Fruit fly (Drosophila melanogaster) whole organism: ENCODE measurements around the gene Ero1L.

Experiments used
- CG8478 ChIP-seq: fragments of >200 bp; optimal IDR thresholded peaks from 2 replicates; lab custom pipeline; 2018; ENCODE audit warnings: inconsistent platforms
- Dll ChIP-seq: fragments of >200 bp; optimal IDR thresholded peaks from 2 replicates; lab custom pipeline; 2017
- EcR ChIP-seq, 2 experiments: fragments of >200 bp; optimal IDR thresholded peaks; 2 replicates each; lab custom pipeline; 2017; ENCODE audit warnings: missing biosample characterization in 2 of 2, missing genetic modification characterization in 2 of 2, missing genetic modification reagents in 2 of 2
- pan ChIP-seq: fragments of >200 bp; optimal IDR thresholded peaks from 2 replicates; lab custom pipeline; 2017
- psq ChIP-seq: fragments of >200 bp; optimal IDR thresholded peaks from 2 replicates; lab custom pipeline; 2017
- usp ChIP-seq: fragments of >200 bp; optimal IDR thresholded peaks from 2 replicates; lab custom pipeline; 2017; ENCODE audit warnings: missing biosample characterization, missing genetic modification characterization, mixed read lengths

Ero1L gene

DNA sequence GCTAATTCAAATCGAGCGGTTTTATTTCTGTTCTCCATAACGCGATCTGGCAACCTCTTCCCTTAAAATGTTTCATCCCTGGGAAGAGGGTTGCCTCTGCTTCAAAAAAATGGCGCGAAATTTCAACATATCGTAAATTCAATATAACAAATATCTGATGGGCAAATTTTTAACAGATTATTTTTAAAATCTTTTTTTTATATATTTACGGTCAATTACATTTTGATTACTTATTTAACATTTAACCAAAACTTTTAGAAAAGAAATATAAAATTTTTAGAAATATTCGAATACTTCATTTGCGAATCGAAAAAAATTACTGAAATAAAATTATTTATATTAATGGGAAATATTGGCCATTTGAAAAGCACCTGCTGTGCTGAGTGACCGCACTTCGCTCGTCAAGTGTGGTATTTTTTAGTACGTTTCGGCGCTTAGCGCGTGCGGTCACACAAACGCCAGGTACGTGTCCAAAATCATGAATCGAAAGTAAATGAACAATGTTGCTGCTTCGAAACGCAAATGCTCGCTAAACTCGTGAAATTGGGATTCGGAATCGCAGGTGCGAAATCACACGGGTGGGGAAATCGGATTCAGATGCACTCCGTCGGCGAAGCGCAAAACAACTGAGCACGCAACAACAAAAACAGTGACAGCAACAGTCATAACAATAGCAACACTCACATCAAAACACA, at the start of gene Ero1L:
Gene Ero1L (plus strand): TSS at position 448 of the 695 bp plus-strand sequence.
- TF ChIP-seq psq (lab: Kevin White, UChicago) (no peak), CG8478 (no peak), Dll (lab: Kevin White, UChicago) (no peak), usp (no peak), EcR (GFP tag; optimal IDR thresholded peaks at IDR 0.05; lab: Kevin White, UChicago) (no peak), pan (no peak)

DNA sequence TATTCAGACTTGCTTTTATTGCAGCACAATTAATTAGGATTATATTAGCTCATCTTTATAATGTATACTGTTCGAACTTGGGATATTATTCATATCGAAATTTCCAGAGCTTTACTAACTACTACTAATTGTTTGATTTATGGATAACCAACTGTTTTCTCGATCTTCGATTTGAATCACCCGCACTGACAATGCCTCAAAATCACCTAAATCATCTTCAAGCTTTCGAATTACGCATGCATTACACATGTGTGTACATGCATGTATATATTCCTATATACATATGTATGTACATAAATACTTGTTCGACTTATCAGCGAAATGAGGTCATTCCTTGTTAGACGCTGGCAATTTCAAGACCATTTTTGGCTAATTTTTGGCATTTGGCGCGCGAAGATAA, 48.6 kb upstream of the Ero1L start:
- TF ChIP-seq psq (lab: Kevin White, UChicago) (no peak), pan (no peak), CG8478 (no peak), Dll (lab: Kevin White, UChicago) (no peak), EcR (GFP tag; optimal IDR thresholded peaks at IDR 0.05; lab: Kevin White, UChicago) (no peak)

- TF ChIP-seq EcR (GFP tag; optimal IDR thresholded peaks at IDR 0.05; lab: Kevin White, UChicago): no peak
- no peak for TF ChIP-seq usp
- TF ChIP-seq Dll (lab: Kevin White, UChicago): no peak
- no peak for TF ChIP-seq psq (lab: Kevin White, UChicago)
- TF ChIP-seq pan: no peak
- TF ChIP-seq CG8478: no peak
These were observed 47.9 kb upstream of the Ero1L start, which contains the start of gene Chd64 for dm6 chr3L:4122185-4122767. Gene Chd64, minus strand, starts transcription at chr3L:4122388.

- TF ChIP-seq pan (no peak), CG8478 (no peak), psq (lab: Kevin White, UChicago) (no peak), EcR (GFP tag; optimal IDR thresholded peaks at IDR 0.05; lab: Kevin White, UChicago) (no peak), usp (no peak), Dll (lab: Kevin White, UChicago) (no peak)
These were observed 44.5 kb upstream of the Ero1L start for dm6 chr3L:4125709-4126108.

DNA sequence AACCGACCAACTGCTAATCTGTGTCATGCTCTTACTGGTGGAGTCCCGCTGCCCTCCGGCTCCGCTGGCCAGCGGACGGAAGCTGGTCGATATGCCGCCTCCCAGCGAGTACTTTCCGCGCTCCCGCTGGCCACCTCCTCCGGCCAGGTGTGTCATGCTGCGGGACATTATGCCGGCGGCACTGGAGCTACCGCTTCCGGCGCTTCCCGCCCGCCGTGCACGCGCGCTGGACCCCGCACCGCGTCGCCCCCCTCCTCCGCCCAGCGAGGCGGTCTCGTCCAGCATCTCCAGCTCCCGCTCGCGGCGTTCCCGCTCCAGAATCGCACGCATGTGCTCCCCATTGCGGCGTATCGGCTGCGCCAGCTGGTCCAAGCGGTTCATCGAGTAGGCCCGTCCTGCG, 41.6 kb upstream of the Ero1L start:
- no peak for TF ChIP-seq CG8478

dm6 chr3L:4130743-4131142, 39.5 kb upstream of the Ero1L start:
- TF ChIP-seq Dll (lab: Kevin White, UChicago) (no peak), usp (no peak), CG8478 (no peak), pan (no peak), psq (lab: Kevin White, UChicago) (no peak), EcR (GFP tag; optimal IDR thresholded peaks at IDR 0.05; lab: Kevin White, UChicago) (no peak)

- TF ChIP-seq psq (lab: Kevin White, UChicago) (no peak), pan (no peak), Dll (lab: Kevin White, UChicago) (no peak), EcR (GFP tag; optimal IDR thresholded peaks at IDR 0.05; lab: Kevin White, UChicago) (no peak), CG8478 (no peak), usp (no peak)
These were observed 37.6 kb upstream of the Ero1L start for dm6 chr3L:4132585-4132984.

DNA sequence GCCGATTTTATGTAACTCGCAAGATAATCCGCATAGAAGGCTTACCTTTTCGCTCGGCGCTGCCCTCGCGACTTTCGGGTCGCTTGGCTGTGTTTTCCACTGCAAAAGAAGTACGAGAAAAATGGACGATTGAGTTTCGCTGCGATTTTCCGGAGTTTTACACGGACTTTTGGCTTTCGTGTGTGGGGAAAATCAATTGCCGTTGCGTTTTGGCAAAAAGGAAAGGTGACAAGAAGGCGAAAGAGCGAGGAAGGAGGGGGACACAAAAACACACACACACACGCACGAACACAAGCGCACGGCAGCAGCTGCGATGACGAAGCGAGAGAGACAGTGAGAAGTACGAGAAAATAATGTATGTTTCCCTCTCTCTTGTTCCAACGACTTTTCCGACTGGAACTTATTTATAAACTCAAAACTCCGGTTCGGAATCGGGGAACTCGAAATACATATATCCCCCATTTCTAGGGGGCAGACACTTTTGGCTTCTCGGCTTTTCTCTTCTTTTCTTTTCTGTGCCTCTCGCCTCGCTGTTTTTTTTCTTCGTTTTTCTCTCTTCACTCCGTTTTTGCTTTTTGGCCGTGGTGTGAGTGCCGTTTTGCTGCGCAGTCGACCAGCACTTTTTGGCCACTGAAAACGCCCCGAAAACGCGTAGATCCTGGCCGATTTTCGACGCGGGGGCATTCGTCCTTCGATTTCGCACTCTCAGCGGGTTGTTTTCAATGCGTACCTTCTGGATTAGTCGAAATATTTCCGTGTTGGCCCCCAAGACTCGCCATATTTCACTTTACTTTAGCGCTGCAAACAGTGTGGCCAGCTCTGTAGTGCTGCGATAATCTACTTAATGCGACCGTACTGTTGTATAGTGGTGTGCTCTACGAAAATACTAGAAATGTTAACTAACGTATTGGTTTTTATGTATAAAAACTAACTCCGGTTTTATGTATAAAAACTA, 36.2 kb upstream of the Ero1L start, which contains the start of gene ens:
Gene ens (minus strand): TSS at position 827 of the 955 bp plus-strand sequence.
- TF ChIP-seq usp (no peak), psq (lab: Kevin White, UChicago) (no peak), pan (no peak)

DNA sequence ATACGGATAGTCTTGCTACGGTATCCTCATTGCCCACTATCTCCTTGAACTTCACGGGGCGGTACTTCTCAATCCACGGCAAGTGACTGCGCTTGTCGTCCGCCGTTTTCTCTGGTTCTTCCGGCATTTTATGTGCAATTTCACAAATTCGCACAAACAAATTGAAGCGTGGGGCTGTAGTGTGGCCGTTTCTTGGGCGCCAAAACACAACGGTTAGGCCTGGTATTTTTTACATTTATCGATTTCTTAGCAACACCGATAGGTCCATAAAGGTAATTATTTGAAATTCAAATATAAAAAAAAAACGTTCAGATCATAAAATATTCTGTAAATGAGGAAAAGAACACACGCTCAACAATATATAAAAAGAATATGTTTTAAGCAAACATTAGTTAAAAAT, 34.3 kb upstream of the Ero1L start, which contains the start of gene RfC4:
Gene RfC4 (minus strand): TSS at position 182 of the 400 bp plus-strand sequence.
- TF ChIP-seq EcR (GFP tag; optimal IDR thresholded peaks at IDR 0.05; lab: Kevin White, UChicago) (no peak), CG8478 (no peak), psq (lab: Kevin White, UChicago) (no peak), Dll (lab: Kevin White, UChicago) (no peak), usp (no peak), pan (no peak)

dm6 chr3L:4138804-4139521, 31.2 kb upstream of the Ero1L start, which contains the start of the genes Rop and Ras64B:
Gene Rop, minus strand, starts transcription at chr3L:4138996.
Gene Ras64B, plus strand, starts transcription at chr3L:4139076.
- TF ChIP-seq usp (no peak), CG8478 (no peak), Dll (lab: Kevin White, UChicago) (no peak), psq (lab: Kevin White, UChicago) (no peak), pan (no peak), EcR (GFP tag; optimal IDR thresholded peaks at IDR 0.05; lab: Kevin White, UChicago) (no peak)

DNA sequence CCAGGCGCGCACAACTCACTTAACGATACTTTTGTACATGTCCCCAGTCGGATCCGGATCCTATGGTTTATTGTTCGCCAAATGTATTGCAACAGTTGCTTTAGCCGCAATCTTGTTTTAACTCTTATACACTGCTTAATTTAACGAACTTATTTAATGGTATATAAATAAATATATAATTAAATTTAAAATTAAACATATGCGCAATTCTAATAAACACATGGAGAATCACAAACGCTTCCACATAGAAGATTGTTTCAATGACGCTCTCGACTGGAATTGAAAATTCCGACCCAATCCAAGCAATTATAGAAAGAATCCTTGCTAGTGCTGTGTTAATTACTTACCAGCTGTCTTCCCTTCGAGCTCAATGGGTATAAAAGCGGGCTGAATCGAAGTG, 29.0 kb upstream of the Ero1L start, which contains the start of gene Akh:
Gene Akh (plus strand): TSS at position 301 of the 400 bp plus-strand sequence.
- TF ChIP-seq EcR (GFP tag; optimal IDR thresholded peaks at IDR 0.05; lab: Kevin White, UChicago): no peak
- no peak for TF ChIP-seq CG8478
- no peak for TF ChIP-seq pan
- TF ChIP-seq psq (lab: Kevin White, UChicago): no peak
- no peak for TF ChIP-seq usp
- no peak for TF ChIP-seq Dll (lab: Kevin White, UChicago)
